Fruit fly (Drosophila melanogaster): ENCODE measurements around the gene Indy.

Indy gene

dm6 chr3L:18801194-18801695, 44.8 kb downstream of the Indy start, which contains the start of gene ftz-f1:
ftz-f1 (minus strand) TSS chr3L:18801309.
- peak; percentile 48 for TF ChIP-seq noc (tag; optimal IDR thresholded peaks at IDR 0.05)

dm6 chr3L:18800100-18800841, 45.8 kb downstream of the Indy start:
- TF ChIP-seq noc (tag; optimal IDR thresholded peaks at IDR 0.05): no peak

- TF ChIP-seq noc (tag; optimal IDR thresholded peaks at IDR 0.05): no peak
Measured at dm6 chr3L:18799508-18800062, 46.5 kb downstream of the Indy start.

- no peak for TF ChIP-seq noc (tag; optimal IDR thresholded peaks at IDR 0.05)
Measured at dm6 chr3L:18796376-18796775, 49.7 kb downstream of the Indy start.

dm6 chr3L:18795056-18795841, 50.8 kb downstream of the Indy start:
- no peak for TF ChIP-seq noc (tag; optimal IDR thresholded peaks at IDR 0.05)

dm6 chr3L:18792834-18793233, 53.2 kb downstream of the Indy start:
- no peak for TF ChIP-seq noc (tag; optimal IDR thresholded peaks at IDR 0.05)

dm6 chr3L:18792009-18792339, 54.1 kb downstream of the Indy start:
- TF ChIP-seq noc (tag; optimal IDR thresholded peaks at IDR 0.05): no peak

dm6 chr3L:18791232-18792008, 54.6 kb downstream of the Indy start:
- peak; percentile 39 for TF ChIP-seq noc (tag; optimal IDR thresholded peaks at IDR 0.05)

dm6 chr3L:18790630-18791167, 55.4 kb downstream of the Indy start:
- TF ChIP-seq noc (tag; optimal IDR thresholded peaks at IDR 0.05): no peak

- TF ChIP-seq noc (tag; optimal IDR thresholded peaks at IDR 0.05): peak; percentile 64
Measured at dm6 chr3L:18789203-18790018, 56.7 kb downstream of the Indy start.

dm6 chr3L:18787882-18788281, 58.2 kb downstream of the Indy start:
- TF ChIP-seq noc (tag; optimal IDR thresholded peaks at IDR 0.05): no peak

dm6 chr3L:18786427-18787104, 59.5 kb downstream of the Indy start:
- TF ChIP-seq noc (tag; optimal IDR thresholded peaks at IDR 0.05): peak; percentile 65

dm6 chr3L:18786066-18786426, 60.0 kb downstream of the Indy start:
- no peak for TF ChIP-seq noc (tag; optimal IDR thresholded peaks at IDR 0.05)

- TF ChIP-seq noc (tag; optimal IDR thresholded peaks at IDR 0.05): no peak
Measured at dm6 chr3L:18784562-18784961, 61.5 kb downstream of the Indy start.

All from whole organism, larva.